Worm (Caenorhabditis elegans) whole organism, L2 larva: ENCODE results near the gene delm-1.
A peak's percentile ranks its signal among the peaks of the same experiment; 100 is the strongest.

Experiments used
- C34F6.9 ChIP-seq: fragments of 150-350 bp; optimal IDR thresholded peaks from 2 replicates; lab custom pipeline; 2014; ENCODE audit warnings: missing biosample characterization, missing genetic modification characterization
- F13H6.1 ChIP-seq: sonication (generic microtip); optimal IDR thresholded peaks from 2 replicates; lab custom pipeline; 2016; ENCODE audit warnings: missing genetic modification characterization, missing compliant biosample characterization
- R02D3.7 ChIP-seq: fragments of 150-350 bp; optimal IDR thresholded peaks from 2 replicates; lab custom pipeline; 2014; ENCODE audit warnings: missing biosample characterization, missing genetic modification characterization
- Y55F3AM.14 ChIP-seq: fragments of 200-800 bp; sonication (Bioruptor generic); optimal IDR thresholded peaks from 2 replicates; lab custom pipeline; 2018; ENCODE audit warnings: mild to moderate bottlenecking, missing genetic modification characterization, missing compliant biosample characterization
- ZK546.5 ChIP-seq: sonication (generic microtip); optimal IDR thresholded peaks from 2 replicates; lab custom pipeline; 2017; ENCODE audit warnings: missing biosample characterization, missing genetic modification characterization
- alr-1 ChIP-seq: fragments of 150-350 bp; optimal IDR thresholded peaks from 2 replicates; lab custom pipeline; 2014; ENCODE audit warnings: missing biosample characterization, missing genetic modification characterization
- aly-2 ChIP-seq: fragments of 150-350 bp; optimal IDR thresholded peaks from 2 replicates; lab custom pipeline; 2014; ENCODE audit warnings: missing biosample characterization, missing genetic modification characterization
- blmp-1 ChIP-seq: sonication (generic microtip); optimal IDR thresholded peaks from 2 replicates; lab custom pipeline; 2017; ENCODE audit warnings: missing genetic modification characterization, mild to moderate bottlenecking, missing compliant biosample characterization, antibody characterized with exemption, moderate library complexity; ENCODE audit not compliant: insufficient read depth
- ceh-16 ChIP-seq: fragments of 150-350 bp; optimal IDR thresholded peaks from 2 replicates; lab custom pipeline; 2014; ENCODE audit warnings: missing biosample characterization, missing genetic modification characterization
- egl-27 ChIP-seq: sonication (generic microtip); optimal IDR thresholded peaks from 3 replicates; lab custom pipeline; 2017; ENCODE audit warnings: missing biosample characterization, missing genetic modification reagents, missing genetic modification characterization
- elt-3 ChIP-seq: sonication (generic microtip); optimal IDR thresholded peaks from 2 replicates; lab custom pipeline; 2017; ENCODE audit warnings: missing biosample characterization, missing genetic modification characterization
- gmeb-1 ChIP-seq: fragments of 150-350 bp; optimal IDR thresholded peaks from 2 replicates; lab custom pipeline; 2014; ENCODE audit warnings: missing biosample characterization, missing genetic modification characterization
- lin-11 ChIP-seq: fragments of 150-350 bp; sonication (generic microtip); optimal IDR thresholded peaks from 2 replicates; lab custom pipeline; 2014; ENCODE audit warnings: missing biosample characterization, missing genetic modification characterization, inconsistent platforms, mixed read lengths
- lin-39 ChIP-seq: fragments of 150-350 bp; optimal IDR thresholded peaks from 2 replicates; lab custom pipeline; 2014; ENCODE audit warnings: missing biosample characterization, missing genetic modification reagents, missing genetic modification characterization
- lsy-2 ChIP-seq, 2 experiments: fragments of 150-350 bp in 1 of 2; sonication (generic microtip) in 1 of 2; optimal IDR thresholded peaks; 2 replicates each; lab custom pipeline; 2014 to 2017; ENCODE audit warnings: missing biosample characterization in 2 of 2, missing genetic modification characterization in 2 of 2
- mdl-1 ChIP-seq, 2 experiments: fragments of 150-350 bp in 1 of 2; sonication (generic microtip) in 1 of 2; optimal IDR thresholded peaks; 2 replicates each; lab custom pipeline; 2017; ENCODE audit warnings: missing biosample characterization in 2 of 2, missing genetic modification characterization in 2 of 2
- nhr-10 ChIP-seq: sonication (generic microtip); optimal IDR thresholded peaks from 2 replicates; lab custom pipeline; 2017; ENCODE audit warnings: missing biosample characterization, missing genetic modification characterization
- nhr-12 ChIP-seq: fragments of 150-350 bp; optimal IDR thresholded peaks from 2 replicates; lab custom pipeline; 2014; ENCODE audit warnings: missing biosample characterization, missing genetic modification characterization
- nhr-129 ChIP-seq: fragments of 150-350 bp; optimal IDR thresholded peaks from 2 replicates; lab custom pipeline; 2014; ENCODE audit warnings: missing biosample characterization, missing genetic modification characterization
- nhr-25 ChIP-seq: fragments of 150-350 bp; sonication (generic microtip); optimal IDR thresholded peaks from 3 replicates; lab custom pipeline; 2014; ENCODE audit warnings: missing biosample characterization, missing genetic modification characterization
- nhr-77 ChIP-seq: fragments of 150-350 bp; optimal IDR thresholded peaks from 2 replicates; lab custom pipeline; 2014; ENCODE audit warnings: missing biosample characterization, missing genetic modification characterization
- peb-1 ChIP-seq: fragments of 150-350 bp; optimal IDR thresholded peaks from 2 replicates; lab custom pipeline; 2014; ENCODE audit warnings: missing biosample characterization, missing genetic modification characterization
- sem-4 ChIP-seq: fragments of 150-350 bp; optimal IDR thresholded peaks from 2 replicates; lab custom pipeline; 2014; ENCODE audit warnings: missing biosample characterization, missing genetic modification reagents, missing genetic modification characterization
- sma-3 ChIP-seq: sonication (generic microtip); optimal IDR thresholded peaks from 2 replicates; lab custom pipeline; 2016; ENCODE audit warnings: missing genetic modification reagents, missing genetic modification characterization, missing compliant biosample characterization
- sma-9 ChIP-seq, 2 experiments: fragments of 150-350 bp in 1 of 2; sonication (generic microtip) in 1 of 2; optimal IDR thresholded peaks; 2 replicates each; lab custom pipeline; 2014 to 2016; ENCODE audit warnings: missing genetic modification characterization in 2 of 2, mild to moderate bottlenecking in 1 of 2, missing biosample characterization in 1 of 2, missing compliant biosample characterization in 1 of 2, missing genetic modification reagents in 1 of 2, moderate library complexity in 1 of 2
- snpc-4 ChIP-seq: fragments of 150-350 bp; optimal IDR thresholded peaks from 2 replicates; lab custom pipeline; 2014; ENCODE audit warnings: missing biosample characterization, missing genetic modification characterization
- unc-62 ChIP-seq: fragments of 150-350 bp; optimal IDR thresholded peaks from 2 replicates; lab custom pipeline; 2014; ENCODE audit warnings: missing biosample characterization, missing genetic modification reagents, missing genetic modification characterization
- zag-1 ChIP-seq: fragments of 150-350 bp; optimal IDR thresholded peaks from 2 replicates; lab custom pipeline; 2014; ENCODE audit warnings: missing biosample characterization, missing genetic modification characterization
- ztf-1 ChIP-seq: fragments of 200-800 bp; sonication (Bioruptor generic); conservative IDR thresholded peaks from 2 replicates; pipeline ENCODE4 v1.3.6; 2022; ENCODE audit warnings: missing genetic modification characterization, missing compliant biosample characterization
- ztf-11 ChIP-seq: sonication (generic microtip); optimal IDR thresholded peaks from 2 replicates; lab custom pipeline; 2017; ENCODE audit warnings: missing biosample characterization, missing genetic modification characterization
- ztf-4 ChIP-seq: fragments of 150-350 bp; optimal IDR thresholded peaks from 2 replicates; lab custom pipeline; 2014; ENCODE audit warnings: missing biosample characterization, missing genetic modification characterization

The delm-1 gene

ce11 chrIV:9096160-9096879 is 39.0 kb downstream of the delm-1 start, which contains the start of the genes znf-706 and cpna-3 (continued):
- no peak for TF ChIP-seq alr-1 (tag; lab: Kevin White, UChicago)
- TF ChIP-seq R02D3.7 (tag; lab: Kevin White, UChicago) = no peak
- TF ChIP-seq gmeb-1 (tag; lab: Kevin White, UChicago) = peak; percentile 40
- peak in 1 of 2 experiments; percentile 51 for TF ChIP-seq lsy-2 (tag; optimal IDR thresholded peaks at IDR 0.05; lab: Kevin White, UChicago)
- TF ChIP-seq ceh-16 = no peak
- TF ChIP-seq ztf-1 (GFP tag; lab: Robert Waterston, UW) = no peak
- TF ChIP-seq mdl-1 (tag; optimal IDR thresholded peaks at IDR 0.05; lab: Kevin White, UChicago) = no peak
- peak; percentile 55 for TF ChIP-seq C34F6.9 (tag; lab: Kevin White, UChicago)
- no peak for TF ChIP-seq ZK546.5 (tag; lab: Kevin White, UChicago)
- TF ChIP-seq zag-1 (tag; lab: Kevin White, UChicago) = no peak
- TF ChIP-seq nhr-129 (tag; lab: Kevin White, UChicago) = peak; percentile 46

ce11 chrIV:9095553-9095952 is 39.7 kb downstream of the delm-1 start, which contains the start of gene icln-1:
Gene icln-1 (minus strand): TSS chrIV:9095653.
- TF ChIP-seq nhr-129 (tag; lab: Kevin White, UChicago) (no peak), nhr-12 (tag; lab: Kevin White, UChicago) (no peak), C34F6.9 (tag; lab: Kevin White, UChicago) (no peak), lin-11 (tag; lab: Kevin White, UChicago) (no peak), nhr-10 (tag; lab: Kevin White, UChicago) (no peak), elt-3 (tag; lab: Kevin White, UChicago) (no peak), ztf-4 (tag; lab: Kevin White, UChicago) (no peak), snpc-4 (no peak), Y55F3AM.14 (GFP tag; lab: Kevin White, UChicago) (no peak), blmp-1 (tag; lab: Kevin White, UChicago) (no peak), alr-1 (tag; lab: Kevin White, UChicago) (no peak)

DNA sequence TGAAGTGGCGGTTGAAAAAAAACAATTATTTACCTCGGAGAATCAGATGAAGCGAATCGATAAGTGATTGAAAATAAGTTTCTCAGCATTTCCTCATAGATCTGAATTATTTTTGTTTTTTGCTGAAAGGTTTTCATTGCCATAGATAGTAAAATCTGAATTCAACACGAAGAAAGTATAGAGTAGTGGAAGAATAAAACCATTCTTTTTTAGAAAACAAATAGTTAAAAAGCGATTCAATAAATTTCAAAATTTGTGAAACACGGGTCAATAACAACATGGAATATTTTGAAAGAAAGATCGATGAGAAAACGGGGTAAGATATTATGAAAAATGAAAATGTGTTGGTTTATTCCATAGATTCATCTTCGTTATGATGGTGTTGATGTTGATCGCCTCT is 40.9 kb downstream of the delm-1 start, which contains the start of gene mrpl-42:
Gene mrpl-42, minus strand, starts transcription at position 101 of the 400 bp plus-strand sequence.
- TF ChIP-seq nhr-25 (tag; lab: Kevin White, UChicago) (no peak), aly-2 (tag; lab: Kevin White, UChicago) (no peak), C34F6.9 (tag; lab: Kevin White, UChicago) (no peak), unc-62 (GFP tag; lab: Kevin White, UChicago) (no peak), lsy-2 (tag; optimal IDR thresholded peaks at IDR 0.05; lab: Kevin White, UChicago) (no peak), blmp-1 (tag; lab: Kevin White, UChicago) (no peak), lin-39 (tag; lab: Kevin White, UChicago) (no peak), sem-4 (tag; lab: Kevin White, UChicago) (no peak), peb-1 (no peak), ZK546.5 (tag; lab: Kevin White, UChicago) (no peak), ztf-1 (GFP tag; lab: Robert Waterston, UW) (no peak), sma-3 (GFP tag; lab: Kevin White, UChicago) (no peak), zag-1 (tag; lab: Kevin White, UChicago) (no peak), mdl-1 (tag; optimal IDR thresholded peaks at IDR 0.05; lab: Kevin White, UChicago) (no peak), gmeb-1 (tag; lab: Kevin White, UChicago) (no peak), nhr-10 (tag; lab: Kevin White, UChicago) (no peak), sma-9 (GFP tag; optimal IDR thresholded peaks at IDR 0.05; lab: Kevin White, UChicago) (no peak), sma-9 (tag; optimal IDR thresholded peaks at IDR 0.05; lab: Kevin White, UChicago) (no peak)
- TF ChIP-seq, all 48 proteins: peak for 0

DNA sequence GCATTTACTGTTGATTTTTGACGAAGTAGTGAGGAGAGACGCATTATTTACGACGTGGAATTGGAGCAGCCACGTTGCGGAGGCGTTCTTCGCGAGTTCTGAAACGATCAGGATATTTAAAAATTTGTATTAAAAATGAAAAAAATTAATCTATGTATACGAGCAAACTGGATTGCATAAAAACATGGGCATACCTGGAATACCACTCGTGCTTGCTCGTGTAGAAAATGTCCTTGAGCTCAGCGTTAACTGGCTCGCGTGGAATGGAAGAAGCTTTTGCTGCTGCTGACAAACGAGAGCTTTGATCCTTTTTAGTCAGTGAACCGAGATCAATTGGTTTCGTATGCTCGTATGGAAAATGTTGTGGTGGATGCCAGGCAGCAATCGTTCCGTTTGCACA is 41.3 kb downstream of the delm-1 start, which contains the start of gene lpl-1:
Gene lpl-1, minus strand, starts transcription at position 101 of the 400 bp plus-strand sequence.
- TF ChIP-seq egl-27 (tag; lab: Kevin White, UChicago) (no peak), peb-1 (no peak), C34F6.9 (tag; lab: Kevin White, UChicago) (no peak), ztf-4 (tag; lab: Kevin White, UChicago) (no peak), F13H6.1 (tag; lab: Kevin White, UChicago) (no peak), nhr-77 (tag; lab: Kevin White, UChicago) (no peak), ztf-11 (tag; lab: Kevin White, UChicago) (no peak), nhr-129 (tag; lab: Kevin White, UChicago) (no peak), lsy-2 (tag; optimal IDR thresholded peaks at IDR 0.05; lab: Kevin White, UChicago) (no peak), nhr-25 (tag; lab: Kevin White, UChicago) (no peak), blmp-1 (tag; lab: Kevin White, UChicago) (no peak), ztf-1 (GFP tag; lab: Robert Waterston, UW) (no peak), lin-39 (tag; lab: Kevin White, UChicago) (no peak)
- TF ChIP-seq, all 48 proteins: peak for 0
